Fruit fly (Drosophila melanogaster) whole organism, embryonic: ENCODE results near the gene CG43796.
A peak's percentile ranks its signal among the peaks of the same experiment; 100 is the strongest.

Source experiments
- Aef1 ChIP-seq: fragments of 200-800 bp; sonication (Bioruptor generic); IDR thresholded peaks from 3 replicates; pipeline ENCODE4 v1.3.6; 2022; ENCODE audit warnings: missing biosample characterization, missing genetic modification characterization
- BtbVII ChIP-seq: fragments of 200-800 bp; sonication (Bioruptor generic); optimal IDR thresholded peaks from 3 replicates; lab custom pipeline; 2017; ENCODE audit warnings: missing biosample characterization, mild to moderate bottlenecking, missing genetic modification characterization
- CG10366 ChIP-seq: fragments of 200-800 bp; sonication (Bioruptor generic); IDR thresholded peaks from 2 replicates; pipeline ENCODE4 v1.3.6; 2022; ENCODE audit warnings: missing biosample characterization, missing genetic modification characterization
- CG11247 ChIP-seq: fragments of 200-800 bp; sonication (Bioruptor generic); IDR thresholded peaks from 2 replicates; pipeline ENCODE4 v1.3.6; 2022; ENCODE audit warnings: missing biosample characterization, missing genetic modification characterization
- CG11560 ChIP-seq: fragments of 200-800 bp; sonication (Bioruptor generic); IDR thresholded peaks from 3 replicates; pipeline ENCODE4 v1.3.6; 2022; ENCODE audit warnings: missing biosample characterization, missing genetic modification characterization
- CG12744 ChIP-seq: fragments of 200-800 bp; sonication (Bioruptor generic); optimal IDR thresholded peaks from 2 replicates; lab custom pipeline; 2016; ENCODE audit warnings: missing biosample characterization, missing genetic modification characterization
- CG16815 ChIP-seq: fragments of 200-800 bp; sonication (Bioruptor generic); optimal IDR thresholded peaks from 3 replicates; lab custom pipeline; 2017; ENCODE audit warnings: missing biosample characterization, mild to moderate bottlenecking, missing genetic modification characterization
- CG18262 ChIP-seq: fragments of 200-800 bp; optimal IDR thresholded peaks from 3 replicates; lab custom pipeline; 2019; ENCODE audit warnings: missing biosample characterization, mild to moderate bottlenecking, missing genetic modification characterization, moderate library complexity
- CG2678 ChIP-seq: fragments of 200-800 bp; sonication (Bioruptor generic); optimal IDR thresholded peaks from 3 replicates; lab custom pipeline; 2019; ENCODE audit warnings: missing biosample characterization, mild to moderate bottlenecking, missing genetic modification characterization, moderate library complexity
- CG2875 ChIP-seq: fragments of 200-800 bp; sonication (Bioruptor generic); optimal IDR thresholded peaks from 2 replicates; lab custom pipeline; 2017; ENCODE audit warnings: missing biosample characterization, mild to moderate bottlenecking, missing genetic modification characterization, missing genetic modification reagents
- CG3995 ChIP-seq: fragments of 200-800 bp; sonication (Bioruptor generic); optimal IDR thresholded peaks from 3 replicates; lab custom pipeline; 2016; ENCODE audit warnings: missing biosample characterization, missing genetic modification characterization
- CG4282 ChIP-seq: fragments of 200-800 bp; sonication (Bioruptor generic); optimal IDR thresholded peaks from 2 replicates; lab custom pipeline; 2016; ENCODE audit warnings: missing biosample characterization, missing genetic modification characterization
- CG4360 ChIP-seq: fragments of 200-800 bp; sonication (Bioruptor generic); IDR thresholded peaks from 2 replicates; pipeline ENCODE4 v1.3.6; 2022; ENCODE audit warnings: missing biosample characterization, missing genetic modification characterization
- CG9437 ChIP-seq: fragments of 200-800 bp; sonication (Bioruptor generic); optimal IDR thresholded peaks from 2 replicates; lab custom pipeline; 2018; ENCODE audit warnings: missing biosample characterization, mild to moderate bottlenecking, missing genetic modification characterization
- CG9609 ChIP-seq: fragments of 200-800 bp; sonication (Bioruptor generic); optimal IDR thresholded peaks from 3 replicates; lab custom pipeline; 2016; ENCODE audit warnings: missing biosample characterization, missing genetic modification characterization
- CG9817 ChIP-seq: fragments of 200-800 bp; sonication (Bioruptor generic); optimal IDR thresholded peaks from 2 replicates; lab custom pipeline; 2018; ENCODE audit warnings: missing biosample characterization, mild to moderate bottlenecking, missing genetic modification characterization, moderate library complexity
- Camta ChIP-seq: fragments of 200-800 bp; sonication (Bioruptor generic); optimal IDR thresholded peaks from 2 replicates; lab custom pipeline; 2016; ENCODE audit warnings: missing biosample characterization, missing genetic modification characterization
- CrebB ChIP-seq: fragments of 200-800 bp; sonication (Bioruptor generic); optimal IDR thresholded peaks from 3 replicates; lab custom pipeline; 2018; ENCODE audit warnings: missing biosample characterization, mild to moderate bottlenecking, missing genetic modification characterization
- Dip3 ChIP-seq: fragments of 200-800 bp; sonication (Bioruptor generic); optimal IDR thresholded peaks from 3 replicates; lab custom pipeline; 2016; ENCODE audit warnings: missing biosample characterization, missing genetic modification characterization
- Dp ChIP-seq: fragments of 200-800 bp; sonication (Bioruptor generic); optimal IDR thresholded peaks from 2 replicates; lab custom pipeline; 2018; ENCODE audit warnings: missing biosample characterization, mild to moderate bottlenecking, missing genetic modification characterization, moderate library complexity
- E2f2 ChIP-seq: fragments of 200-800 bp; sonication (Bioruptor generic); IDR thresholded peaks from 2 replicates; pipeline ENCODE4 v1.3.6; 2022; ENCODE audit warnings: missing biosample characterization, missing genetic modification characterization
- Lpt ChIP-seq: fragments of >200 bp; optimal IDR thresholded peaks from 2 replicates; lab custom pipeline; 2018; ENCODE audit warnings: missing biosample characterization, missing genetic modification characterization
- MBD-R2 ChIP-seq: fragments of 200-800 bp; sonication (Bioruptor generic); IDR thresholded peaks from 2 replicates; pipeline ENCODE4 v1.3.6; 2022; ENCODE audit warnings: missing biosample characterization, missing genetic modification characterization
- Max ChIP-seq: fragments of 200-800 bp; sonication (Bioruptor generic); optimal IDR thresholded peaks from 2 replicates; lab custom pipeline; 2016; ENCODE audit warnings: missing biosample characterization, mild to moderate bottlenecking, missing genetic modification characterization
- Myb ChIP-seq: fragments of 200-800 bp; sonication (Bioruptor generic); optimal IDR thresholded peaks from 2 replicates; lab custom pipeline; 2016; ENCODE audit warnings: missing biosample characterization, missing genetic modification characterization
- Oaz ChIP-seq: fragments of 200-800 bp; sonication (Bioruptor generic); IDR thresholded peaks from 2 replicates; pipeline ENCODE4 v1.3.6; 2022; ENCODE audit warnings: missing biosample characterization, missing genetic modification characterization
- Sin3A ChIP-seq: fragments of >200 bp; optimal IDR thresholded peaks from 2 replicates; lab custom pipeline; 2018
- YL-1 ChIP-seq: fragments of 200-800 bp; sonication (Bioruptor generic); optimal IDR thresholded peaks from 3 replicates; lab custom pipeline; 2017; ENCODE audit warnings: missing biosample characterization, mild to moderate bottlenecking, missing genetic modification characterization
- ac ChIP-seq: fragments of 200-800 bp; sonication (Bioruptor generic); optimal IDR thresholded peaks from 3 replicates; lab custom pipeline; 2017; ENCODE audit warnings: missing biosample characterization, mild to moderate bottlenecking, missing genetic modification characterization
- az2 ChIP-seq: fragments of 200-800 bp; sonication (Bioruptor generic); optimal IDR thresholded peaks from 3 replicates; lab custom pipeline; 2016; ENCODE audit warnings: missing biosample characterization, missing genetic modification characterization
- bigmax ChIP-seq: fragments of 200-800 bp; sonication (Bioruptor generic); optimal IDR thresholded peaks from 2 replicates; lab custom pipeline; 2018; ENCODE audit warnings: missing biosample characterization, mild to moderate bottlenecking, missing genetic modification characterization
- cg ChIP-seq: fragments of 200-800 bp; sonication (Bioruptor generic); optimal IDR thresholded peaks from 3 replicates; lab custom pipeline; 2019; ENCODE audit warnings: missing biosample characterization, mild to moderate bottlenecking, missing genetic modification characterization, moderate library complexity
- crc ChIP-seq: fragments of 200-800 bp; sonication (Bioruptor generic); optimal IDR thresholded peaks from 2 replicates; lab custom pipeline; 2016; ENCODE audit warnings: missing biosample characterization, missing genetic modification characterization
- da ChIP-seq: fragments of 200-800 bp; sonication (Bioruptor generic); optimal IDR thresholded peaks from 2 replicates; lab custom pipeline; 2016; ENCODE audit warnings: missing biosample characterization, missing genetic modification characterization
- eve ChIP-seq, 2 experiments: fragments of >200 bp; optimal IDR thresholded peaks; 2 replicates each; lab custom pipeline; 2017; ENCODE audit warnings: missing biosample characterization in 2 of 2, missing genetic modification characterization in 2 of 2
- ewg ChIP-seq: fragments of 200-800 bp; sonication (Bioruptor generic); optimal IDR thresholded peaks from 3 replicates; lab custom pipeline; 2017; ENCODE audit warnings: mild to moderate bottlenecking, missing biosample characterization, missing genetic modification reagents, missing genetic modification characterization
- fd102C ChIP-seq: fragments of 200-800 bp; sonication (Bioruptor generic); optimal IDR thresholded peaks from 2 replicates; lab custom pipeline; 2018; ENCODE audit warnings: missing biosample characterization, mild to moderate bottlenecking, missing genetic modification characterization, moderate library complexity
- grn ChIP-seq: fragments of 200-800 bp; sonication (Bioruptor generic); optimal IDR thresholded peaks from 3 replicates; lab custom pipeline; 2017; ENCODE audit warnings: missing biosample characterization, missing genetic modification characterization
- gsb-n ChIP-seq: fragments of 200-800 bp; sonication (Bioruptor generic); optimal IDR thresholded peaks from 3 replicates; lab custom pipeline; 2018; ENCODE audit warnings: missing biosample characterization, mild to moderate bottlenecking, missing genetic modification characterization
- hkb ChIP-seq, 2 experiments: fragments of 200-800 bp in 1 of 2; fragments of >200 bp in 1 of 2; sonication (Bioruptor generic) in 1 of 2; IDR thresholded peaks in 1 of 2; optimal IDR thresholded peaks in 1 of 2; 2 replicates each; pipeline versions ENCODE4 v1.3.6 to Lab custom; 2017 to 2022; ENCODE audit warnings: missing biosample characterization in 1 of 2, missing genetic modification characterization in 1 of 2
- insv ChIP-seq, 2 experiments: fragments of 200-800 bp; sonication (Bioruptor generic); optimal IDR thresholded peaks; 3 replicates each; lab custom pipeline; 2016 to 2018; ENCODE audit warnings: missing biosample characterization in 2 of 2, missing genetic modification characterization in 2 of 2
- jing ChIP-seq: fragments of 200-800 bp; sonication (Bioruptor generic); optimal IDR thresholded peaks from 2 replicates; lab custom pipeline; 2018; ENCODE audit warnings: missing biosample characterization, mild to moderate bottlenecking, missing genetic modification characterization
- mld ChIP-seq: fragments of 200-800 bp; sonication (Bioruptor generic); IDR thresholded peaks from 3 replicates; pipeline ENCODE4 v1.3.6; 2022; ENCODE audit warnings: missing biosample characterization, missing genetic modification characterization; ENCODE audit not compliant: partially characterized antibody
- otp ChIP-seq: fragments of 200-800 bp; sonication (Bioruptor generic); IDR thresholded peaks from 3 replicates; pipeline ENCODE4, ENCODE4 v1.3.6; 2022; ENCODE audit warnings: missing biosample characterization, missing genetic modification characterization
- ro ChIP-seq: fragments of 200-800 bp; sonication (Bioruptor generic); IDR thresholded peaks from 2 replicates; pipeline ENCODE4 v1.3.6; 2022; ENCODE audit warnings: missing biosample characterization, missing genetic modification characterization
- sc ChIP-seq, 3 experiments: fragments of >200 bp in 2 of 3; fragments of 200-800 bp in 1 of 3; sonication (Bioruptor generic) in 1 of 3; optimal IDR thresholded peaks; 2 replicates in 2 of 3; 3 replicates in 1 of 3; lab custom pipeline; 2017; ENCODE audit warnings: mild to moderate bottlenecking in 1 of 3, missing biosample characterization in 1 of 3, missing genetic modification characterization in 1 of 3, missing genetic modification reagents in 1 of 3
- shn ChIP-seq: fragments of 200-800 bp; sonication (Bioruptor generic); optimal IDR thresholded peaks from 3 replicates; lab custom pipeline; 2016; ENCODE audit warnings: missing biosample characterization, missing genetic modification characterization
- sima ChIP-seq: fragments of 200-800 bp; sonication (Bioruptor generic); optimal IDR thresholded peaks from 2 replicates; lab custom pipeline; 2016; ENCODE audit warnings: missing biosample characterization, missing genetic modification characterization
- sug ChIP-seq: fragments of 200-800 bp; optimal IDR thresholded peaks from 2 replicates; lab custom pipeline; 2019; ENCODE audit warnings: missing biosample characterization, mild to moderate bottlenecking, missing genetic modification characterization, moderate library complexity
- tap ChIP-seq: fragments of 200-800 bp; optimal IDR thresholded peaks from 3 replicates; lab custom pipeline; 2019; ENCODE audit warnings: missing biosample characterization, mild to moderate bottlenecking, missing genetic modification characterization, moderate library complexity
- tin ChIP-seq: fragments of 200-800 bp; sonication (Bioruptor generic); optimal IDR thresholded peaks from 3 replicates; lab custom pipeline; 2016; ENCODE audit warnings: missing biosample characterization, missing genetic modification characterization

CG43796 gene

dm6 chr2L:8521724-8522309 is 39.6 kb downstream of the CG43796 start, which contains the start of gene Acer (continued):
- no peak for TF ChIP-seq Max (GFP tag; lab: Kevin White, UChicago)
- no peak for TF ChIP-seq tap (tag; lab: Kevin White, UChicago)
- TF ChIP-seq fd102C (GFP tag; lab: Kevin White, UChicago), result no peak
- TF ChIP-seq CG3995 (GFP tag; lab: Kevin White, UChicago), result peak; percentile 24
- no peak for TF ChIP-seq jing (GFP tag; lab: Kevin White, UChicago)
- TF ChIP-seq CG9817 (tag; lab: Kevin White, UChicago), result no peak
- peak; percentile 0 for TF ChIP-seq CG18262 (tag; lab: Kevin White, UChicago)
- no peak for TF ChIP-seq Lpt (GFP tag; lab: Kevin White, UChicago)
- 0 out of 2 replicates have a peak, but pooled peaks have one; percentile 10 for TF ChIP-seq E2f2 (GFP tag; lab: Robert Waterston, UW)
- TF ChIP-seq CG16815, result no peak
- no peak for TF ChIP-seq CrebB (tag; lab: Kevin White, UChicago)
- no peak for TF ChIP-seq YL-1 (GFP tag; lab: Kevin White, UChicago)
- TF ChIP-seq tin (GFP tag; lab: Kevin White, UChicago), result peak; percentile 3
- no peak for TF ChIP-seq ewg (GFP tag; lab: Kevin White, UChicago)
- TF ChIP-seq MBD-R2, result peak; percentile 26; the same call in 1 of the 2 replicates
- TF ChIP-seq BtbVII (GFP tag; lab: Kevin White, UChicago), result no peak
- TF ChIP-seq otp (GFP tag; lab: Robert Waterston, UW), result no peak
- no peak for TF ChIP-seq Camta (GFP tag; lab: Kevin White, UChicago)
- no peak for TF ChIP-seq Oaz
- TF ChIP-seq Myb (GFP tag; lab: Kevin White, UChicago), result peak; percentile 37
- TF ChIP-seq CG11560 (tag; lab: Robert Waterston, UW), result no peak
- no peak for TF ChIP-seq mld (GFP tag; lab: Robert Waterston, UW)
- TF ChIP-seq CG11247 (GFP tag; lab: Robert Waterston, UW), result no peak
- no peak for TF ChIP-seq insv (GFP tag; optimal IDR thresholded peaks at IDR 0.05; lab: Kevin White, UChicago)
- TF ChIP-seq grn (GFP tag; lab: Kevin White, UChicago), result no peak
- TF ChIP-seq CG4360, result no peak
- no peak for TF ChIP-seq CG10366 (GFP tag; lab: Robert Waterston, UW)
- no peak for TF ChIP-seq sima
- TF ChIP-seq gsb-n (tag; lab: Kevin White, UChicago), result no peak
- TF ChIP-seq shn (GFP tag; lab: Kevin White, UChicago), result no peak
- TF ChIP-seq az2 (GFP tag; lab: Kevin White, UChicago), result no peak
- no peak for TF ChIP-seq eve (GFP tag; optimal IDR thresholded peaks at IDR 0.05; lab: Kevin White, UChicago)
- TF ChIP-seq cg (GFP tag; lab: Kevin White, UChicago), result peak; percentile 70
- TF ChIP-seq Sin3A, result no peak
- peak; percentile 78 for TF ChIP-seq ac (GFP tag; lab: Kevin White, UChicago)
- no peak for TF ChIP-seq bigmax (GFP tag; lab: Kevin White, UChicago)
- peak; percentile 6 for TF ChIP-seq Dp (GFP tag; lab: Kevin White, UChicago)
- TF ChIP-seq ro, result no peak
- TF ChIP-seq CG9609 (GFP tag; lab: Kevin White, UChicago), result no peak
- no peak for TF ChIP-seq CG2678 (tag; lab: Kevin White, UChicago)
- TF ChIP-seq sug, result peak; percentile 41
- no peak for TF ChIP-seq CG12744
- TF ChIP-seq Dip3 (GFP tag; lab: Kevin White, UChicago), result no peak
- no peak for TF ChIP-seq CG2875
- no peak for TF ChIP-seq CG4282
- no peak for TF ChIP-seq sc (optimal IDR thresholded peaks at IDR 0.05; lab: Kevin White, UChicago)
- TF ChIP-seq sc (GFP tag; optimal IDR thresholded peaks at IDR 0.05; lab: Kevin White, UChicago), result no peak
- TF ChIP-seq CG9437 (GFP tag; lab: Kevin White, UChicago), result peak; percentile 14
- TF ChIP-seq hkb (optimal IDR thresholded peaks at IDR 0.05; lab: Kevin White, UChicago), result no peak
- 0 out of 2 replicates have a peak, but pooled peaks have one; percentile 13 for TF ChIP-seq hkb (GFP tag; IDR thresholded peaks at IDR 0.05; lab: Robert Waterston, UW)
- TF ChIP-seq crc (GFP tag; lab: Kevin White, UChicago), result no peak
- no peak for TF ChIP-seq Aef1 (GFP tag; lab: Robert Waterston, UW)
- no peak for TF ChIP-seq da (GFP tag; lab: Kevin White, UChicago)
